Fruit fly (Drosophila melanogaster): ENCODE measurements around the gene cl.

Gene cl

DNA sequence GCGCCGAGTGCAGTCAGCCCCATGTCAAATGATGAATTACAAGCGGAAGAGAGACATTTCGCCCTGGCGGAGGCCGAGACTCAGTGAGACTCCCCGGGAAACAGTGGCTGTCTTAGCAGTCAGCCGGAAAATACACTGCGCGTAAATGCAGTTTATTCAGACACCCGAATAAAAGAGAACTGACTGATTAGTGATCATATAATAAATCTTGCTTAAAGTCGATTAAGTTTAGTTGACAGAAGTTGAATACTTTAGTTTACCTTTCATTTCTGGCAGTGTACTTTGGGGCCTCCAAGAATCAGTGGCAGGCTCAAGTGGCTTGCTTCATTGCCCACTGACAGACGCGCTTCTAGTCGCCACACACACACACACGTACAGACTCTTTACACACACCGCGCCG, 28.7 kb upstream of the cl start (continued):
- TF ChIP-seq CG8119 (GFP tag; IDR thresholded peaks at IDR 0.05) (peak; percentile 75), CG7368 (GFP tag; optimal IDR thresholded peaks at IDR 0.05) (peak; percentile 74), pdm3 (GFP tag; optimal IDR thresholded peaks at IDR 0.05) (peak; percentile 67), net (GFP tag; optimal IDR thresholded peaks at IDR 0.05) (peak; percentile 56), vri (GFP tag; optimal IDR thresholded peaks at IDR 0.05) (peak; percentile 2), acj6 (GFP tag; optimal IDR thresholded peaks at IDR 0.05) (peak; percentile 69), lz (GFP tag; optimal IDR thresholded peaks at IDR 0.05) (peak; percentile 23), CG32006 (GFP tag; optimal IDR thresholded peaks at IDR 0.05) (peak; percentile 75), CG11762 (GFP tag; optimal IDR thresholded peaks at IDR 0.05; ENCODE audit: insufficient read depth) (peak; percentile 55), fd59A (GFP tag; optimal IDR thresholded peaks at IDR 0.05) (peak; percentile 54), Ets96B (tag; optimal IDR thresholded peaks at IDR 0.05) (peak; percentile 79), dsx (GFP tag; optimal IDR thresholded peaks at IDR 0.05; ENCODE audit: poor library complexity, severe bottlenecking) (peak; percentile 61), Ets21C (GFP tag; optimal IDR thresholded peaks at IDR 0.05) (no peak), CG10669 (GFP tag; optimal IDR thresholded peaks at IDR 0.05) (peak; percentile 81), achi (GFP tag; optimal IDR thresholded peaks at IDR 0.05) (peak; percentile 75), CG31627 (GFP tag; optimal IDR thresholded peaks at IDR 0.05) (peak; percentile 37), Gug (GFP tag; IDR thresholded peaks at IDR 0.05) (peak; percentile 56; the same call in 1 of the 2 replicates), OdsH (GFP tag; optimal IDR thresholded peaks at IDR 0.05) (peak; percentile 67), svp (GFP tag) (peak; percentile 65), fd85E (GFP tag; optimal IDR thresholded peaks at IDR 0.05) (no peak), CG3032 (tag; optimal IDR thresholded peaks at IDR 0.05) (peak; percentile 74), CG6792 (GFP tag; optimal IDR thresholded peaks at IDR 0.05) (peak; percentile 67)

DNA sequence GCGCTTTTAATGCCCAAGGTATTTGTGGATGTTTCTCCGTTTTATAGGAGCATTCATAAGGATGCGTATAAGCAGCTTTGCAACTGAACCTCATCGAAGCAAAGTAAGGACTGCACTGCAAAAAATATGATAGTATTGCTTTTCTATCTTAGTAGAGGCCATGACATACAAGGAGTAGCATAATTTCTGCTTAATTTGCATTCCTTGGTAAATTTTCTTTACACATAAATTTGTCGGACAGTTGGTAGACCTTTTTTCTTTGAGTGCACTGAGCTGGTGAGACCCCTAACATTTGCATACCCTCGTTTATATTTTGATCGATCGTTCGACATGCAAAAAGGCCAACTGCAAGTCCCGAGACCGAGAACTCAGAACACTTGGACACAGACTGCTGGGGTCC, 27.0 kb upstream of the cl start:
- TF ChIP-seq CG32006 (GFP tag; optimal IDR thresholded peaks at IDR 0.05) (peak; percentile 29), eg (GFP tag; IDR thresholded peaks at IDR 0.05) (0 out of 3 replicates have a peak, but pooled peaks have one; percentile 26), CG11762 (GFP tag; optimal IDR thresholded peaks at IDR 0.05; ENCODE audit: insufficient read depth) (peak; percentile 42), CG31627 (GFP tag; optimal IDR thresholded peaks at IDR 0.05) (peak; percentile 81), CG3919 (GFP tag; optimal IDR thresholded peaks at IDR 0.05) (peak; percentile 70), Sox14 (GFP tag; optimal IDR thresholded peaks at IDR 0.05) (peak; percentile 64), CG6808 (GFP tag; optimal IDR thresholded peaks at IDR 0.05) (peak; percentile 21), Sox15 (GFP tag; optimal IDR thresholded peaks at IDR 0.05) (peak; percentile 36), dsx (GFP tag; optimal IDR thresholded peaks at IDR 0.05; ENCODE audit: poor library complexity, severe bottlenecking) (peak; percentile 51), CG16779 (tag; optimal IDR thresholded peaks at IDR 0.05) (no peak), CG8319 (GFP tag; optimal IDR thresholded peaks at IDR 0.05) (peak; percentile 34), esn (GFP tag; optimal IDR thresholded peaks at IDR 0.05) (peak; percentile 90), Eip75B (GFP tag; optimal IDR thresholded peaks at IDR 0.05) (peak; percentile 70), vri (GFP tag; optimal IDR thresholded peaks at IDR 0.05) (peak; percentile 80), Smox (GFP tag; optimal IDR thresholded peaks at IDR 0.05) (peak; percentile 82), Hr38 (GFP tag; optimal IDR thresholded peaks at IDR 0.05) (no peak), Ets21C (GFP tag; optimal IDR thresholded peaks at IDR 0.05) (peak; percentile 73), ss (GFP tag; optimal IDR thresholded peaks at IDR 0.05) (peak; percentile 37 to 53), Hr4 (GFP tag; optimal IDR thresholded peaks at IDR 0.05) (peak; percentile 25), CG1621 (tag; optimal IDR thresholded peaks at IDR 0.05) (peak; percentile 54), CG3032 (tag; optimal IDR thresholded peaks at IDR 0.05) (peak; percentile 45), achi (GFP tag; optimal IDR thresholded peaks at IDR 0.05) (peak; percentile 56), pdm3 (GFP tag; optimal IDR thresholded peaks at IDR 0.05) (peak; percentile 54), svp (GFP tag) (peak; percentile 93), CG15336 (GFP tag; IDR thresholded peaks at IDR 0.05) (no peak), CG10631 (GFP tag; optimal IDR thresholded peaks at IDR 0.05) (peak; percentile 51), CG10669 (GFP tag; optimal IDR thresholded peaks at IDR 0.05) (peak; percentile 57), Gug (GFP tag; IDR thresholded peaks at IDR 0.05) (no peak), cyc (GFP tag; optimal IDR thresholded peaks at IDR 0.05) (peak; percentile 84), Met (GFP tag; optimal IDR thresholded peaks at IDR 0.05) (peak; percentile 85), salr (GFP tag; optimal IDR thresholded peaks at IDR 0.05) (peak; percentile 4 to 9), net (GFP tag; optimal IDR thresholded peaks at IDR 0.05) (peak; percentile 48), Ets96B (tag; optimal IDR thresholded peaks at IDR 0.05) (peak; percentile 65), Lpt (GFP tag; optimal IDR thresholded peaks at IDR 0.05) (no peak), CG4318 (GFP tag; optimal IDR thresholded peaks at IDR 0.05) (no peak), CG8119 (GFP tag; IDR thresholded peaks at IDR 0.05) (no peak), dac (GFP tag; optimal IDR thresholded peaks at IDR 0.05) (no peak), acj6 (GFP tag; optimal IDR thresholded peaks at IDR 0.05) (peak; percentile 68), fkh (GFP tag; optimal IDR thresholded peaks at IDR 0.05) (no peak), CG6854 (GFP tag; optimal IDR thresholded peaks at IDR 0.05) (peak; percentile 47), CG11294 (GFP tag; IDR thresholded peaks at IDR 0.05) (no peak)

Data from whole organism, prepupa.